Worm (Caenorhabditis elegans) whole organism, young adult: Measurements from ENCODE around the gene R02D5.7.
A peak's percentile ranks its signal among the peaks of the same experiment; 100 is the strongest.

ENCODE experiments used
- F10E7.11 ChIP-seq: sonication (generic microtip); optimal IDR thresholded peaks from 2 replicates; lab custom pipeline; 2017; ENCODE audit warnings: mild to moderate bottlenecking, missing genetic modification characterization, moderate library complexity, missing compliant biosample characterization
- T07F8.4 ChIP-seq: sonication (generic microtip); optimal IDR thresholded peaks from 2 replicates; lab custom pipeline; 2016; ENCODE audit warnings: mild to moderate bottlenecking, missing genetic modification characterization, moderate library complexity, missing compliant biosample characterization
- T26A5.8 ChIP-seq: sonication (generic microtip); optimal IDR thresholded peaks from 2 replicates; lab custom pipeline; 2016; ENCODE audit warnings: missing genetic modification characterization, missing compliant biosample characterization
- akir-1 ChIP-seq: fragments of 200-800 bp; sonication (Bioruptor generic); optimal IDR thresholded peaks from 2 replicates; lab custom pipeline; 2018; ENCODE audit warnings: mild to moderate bottlenecking, missing genetic modification characterization, moderate library complexity, missing compliant biosample characterization
- ama-1 ChIP-seq, 3 experiments: fragments of 150-350 bp in 1 of 3; sonication (generic microtip) in 2 of 3; optimal IDR thresholded peaks; 2 replicates each; lab custom pipeline; 2014 to 2018; ENCODE audit warnings: missing biosample characterization in 2 of 3, missing genetic modification characterization in 2 of 3, missing genetic modification reagents in 2 of 3
- dox-1 ChIP-seq: fragments of 200-800 bp; sonication (Bioruptor generic); IDR thresholded peaks from 2 replicates; pipeline ENCODE4 v1.3.6; 2022; ENCODE audit warnings: missing genetic modification reagents, missing genetic modification characterization, missing compliant biosample characterization
- dpff-1 ChIP-seq: sonication (generic microtip); optimal IDR thresholded peaks from 2 replicates; lab custom pipeline; 2017; ENCODE audit warnings: mild to moderate bottlenecking, missing genetic modification characterization, missing compliant biosample characterization
- efl-1 ChIP-seq: fragments of 150-350 bp; optimal IDR thresholded peaks from 2 replicates; lab custom pipeline; 2014; ENCODE audit warnings: missing biosample characterization, missing genetic modification reagents, missing genetic modification characterization
- egrh-3 ChIP-seq: fragments of 200-800 bp; sonication (Bioruptor generic); IDR thresholded peaks from 2 replicates; pipeline ENCODE4 v1.3.6; 2022; ENCODE audit warnings: missing genetic modification reagents, missing genetic modification characterization, missing compliant biosample characterization
- ekl-4 ChIP-seq: fragments of 200-800 bp; sonication (Bioruptor generic); IDR thresholded peaks from 2 replicates; pipeline ENCODE4 v1.3.6; 2022; ENCODE audit warnings: missing genetic modification reagents, missing genetic modification characterization, missing compliant biosample characterization
- ets-4 ChIP-seq: fragments of 200-800 bp; sonication (Bioruptor generic); optimal IDR thresholded peaks from 2 replicates; lab custom pipeline; 2018; ENCODE audit warnings: mild to moderate bottlenecking, missing genetic modification characterization, missing compliant biosample characterization
- hmg-20 ChIP-seq: fragments of 200-800 bp; sonication (Bioruptor generic); IDR thresholded peaks from 2 replicates; pipeline ENCODE4 v1.3.6; 2022; ENCODE audit warnings: missing genetic modification reagents, missing genetic modification characterization, missing compliant biosample characterization
- hsf-1 ChIP-seq: fragments of 200-800 bp; sonication (Bioruptor generic); IDR thresholded peaks from 2 replicates; pipeline ENCODE4 v1.3.6; 2022; ENCODE audit warnings: missing genetic modification reagents, missing genetic modification characterization, missing compliant biosample characterization
- lin-26 ChIP-seq: fragments of 200-800 bp; sonication (Bioruptor generic); IDR thresholded peaks from 2 replicates; pipeline ENCODE4 v1.3.6; 2022; ENCODE audit warnings: missing genetic modification reagents, missing genetic modification characterization, missing compliant biosample characterization
- lsy-27 ChIP-seq: sonication (generic microtip); optimal IDR thresholded peaks from 2 replicates; lab custom pipeline; 2017; ENCODE audit warnings: missing genetic modification characterization, mild to moderate bottlenecking, missing compliant biosample characterization, antibody characterized with exemption, missing genotype, borderline replicate concordance; ENCODE audit not compliant: insufficient read depth
- mcd-1 ChIP-seq: fragments of 200-800 bp; sonication (Bioruptor generic); IDR thresholded peaks from 2 replicates; pipeline ENCODE4 v1.3.6; 2022; ENCODE audit warnings: missing genetic modification reagents, missing genetic modification characterization, missing compliant biosample characterization
- mes-4 ChIP-seq: sonication (generic microtip); optimal IDR thresholded peaks from 2 replicates; lab custom pipeline; 2016; ENCODE audit warnings: missing genotype, missing genetic modification characterization, missing compliant biosample characterization
- nfyb-1 ChIP-seq: fragments of 200-800 bp; sonication (Bioruptor generic); IDR thresholded peaks from 2 replicates; pipeline ENCODE4 v1.3.6; 2022; ENCODE audit warnings: missing genetic modification reagents, missing genetic modification characterization, missing compliant biosample characterization
- nhr-120 ChIP-seq: fragments of 200-800 bp; sonication (Bioruptor generic); IDR thresholded peaks from 2 replicates; pipeline ENCODE4 v1.3.6; 2022; ENCODE audit warnings: missing genetic modification characterization, missing compliant biosample characterization
- nhr-80 ChIP-seq: sonication (generic microtip); optimal IDR thresholded peaks from 2 replicates; lab custom pipeline; 2016; ENCODE audit warnings: missing genetic modification characterization, missing compliant biosample characterization
- pbrm-1 ChIP-seq: fragments of 200-800 bp; sonication (Bioruptor generic); IDR thresholded peaks from 2 replicates; pipeline ENCODE4 v1.3.6; 2022; ENCODE audit warnings: missing genetic modification reagents, missing genetic modification characterization, missing compliant biosample characterization
- rec-8 ChIP-seq, 2 experiments: sonication (generic microtip); optimal IDR thresholded peaks; 2 replicates each; lab custom pipeline; 2016; ENCODE audit warnings: mild to moderate bottlenecking in 2 of 2, missing genetic modification characterization in 2 of 2, missing genetic modification reagents in 2 of 2, missing genotype in 2 of 2, missing biosample characterization in 1 of 2, missing compliant biosample characterization in 1 of 2, moderate library complexity in 1 of 2
- repo-1 ChIP-seq: sonication (generic microtip); optimal IDR thresholded peaks from 2 replicates; lab custom pipeline; 2017; ENCODE audit warnings: mild to moderate bottlenecking, missing genetic modification characterization, missing compliant biosample characterization
- snpc-3.4 ChIP-seq: sonication (generic microtip); optimal IDR thresholded peaks from 2 replicates; lab custom pipeline; 2017; ENCODE audit warnings: missing genetic modification characterization, mild to moderate bottlenecking, missing compliant biosample characterization, antibody characterized with exemption, moderate library complexity, missing genotype, missing genetic modification reagents
- tbx-9 ChIP-seq: sonication (generic microtip); optimal IDR thresholded peaks from 2 replicates; lab custom pipeline; 2016; ENCODE audit warnings: borderline replicate concordance, missing genetic modification characterization, inconsistent platforms, missing compliant biosample characterization
- unc-130 ChIP-seq: sonication (generic microtip); optimal IDR thresholded peaks from 2 replicates; lab custom pipeline; 2016; ENCODE audit warnings: missing genetic modification reagents, missing genetic modification characterization, missing compliant biosample characterization
- ztf-25 ChIP-seq: fragments of 200-800 bp; sonication (Bioruptor generic); IDR thresholded peaks from 2 replicates; pipeline ENCODE4 v1.3.6; 2022; ENCODE audit warnings: missing genetic modification reagents, missing genetic modification characterization, missing compliant biosample characterization

The R02D5.7 gene

ce11 chrV:14482728-14483210 lies 1.5 kb upstream of the R02D5.7 start, which contains the start of gene R02D5.3:
Gene R02D5.3 (plus strand): TSS chrV:14483160.
- no peak for TF ChIP-seq T26A5.8 (tag; lab: Kevin White, UChicago)
- TF ChIP-seq nhr-80 (tag; lab: Kevin White, UChicago) = peak; percentile 58
- TF ChIP-seq, all 124 proteins: peak for 1

ce11 chrV:14481987-14482386 lies 686 bp upstream of the R02D5.7 start, which contains the start of gene R02D5.10:
Gene R02D5.10 (plus strand): TSS chrV:14482287.
- TF ChIP-seq repo-1 (tag; lab: Kevin White, UChicago) (no peak), efl-1 (GFP tag; lab: Kevin White, UChicago) (no peak), dpff-1 (no peak), ekl-4 (no peak), tbx-9 (tag; lab: Kevin White, UChicago) (no peak), lsy-27 (tag; lab: Kevin White, UChicago) (no peak), F10E7.11 (no peak), nhr-120 (GFP tag; lab: Robert Waterston, UW) (no peak), T07F8.4 (tag; lab: Kevin White, UChicago) (no peak), rec-8 (tag; optimal IDR thresholded peaks at IDR 0.05; lab: Kevin White, UChicago) (no peak)

ce11 chrV:14480533-14480932 lies 768 bp downstream of the R02D5.7 start:
- no peak for TF ChIP-seq ets-4 (GFP tag; lab: Kevin White, UChicago)
- peak; percentile 51; the same call in 1 of the 2 replicates for TF ChIP-seq egrh-3

ce11 chrV:14478979-14479378 lies 2.3 kb downstream of the R02D5.7 start, which contains the start of gene clec-55:
Gene clec-55 (plus strand): TSS chrV:14479279.
- no peak for TF ChIP-seq hsf-1 (GFP tag; lab: Robert Waterston, UW)
- no peak for TF ChIP-seq hmg-20 (GFP tag; lab: Robert Waterston, UW)

- TF ChIP-seq nhr-80 (tag; lab: Kevin White, UChicago) (peak; percentile 35), T26A5.8 (tag; lab: Kevin White, UChicago) (no peak)
Observed at ce11 chrV:14476680-14477079, 4.6 kb downstream of the R02D5.7 start, which contains the start of gene clec-54. Gene clec-54 (plus strand): TSS chrV:14476903.

ce11 chrV:14474099-14474498 lies 7.2 kb downstream of the R02D5.7 start, which contains the start of gene clec-56:
Gene clec-56 (plus strand): TSS chrV:14474399.
- TF ChIP-seq nfyb-1 (no peak), nhr-80 (tag; lab: Kevin White, UChicago) (peak; percentile 24)

- TF ChIP-seq akir-1 (GFP tag; lab: Kevin White, UChicago) = no peak
- TF ChIP-seq ama-1 (optimal IDR thresholded peaks at IDR 0.05; lab: Kevin White, UChicago) = no peak
- no peak for TF ChIP-seq ama-1 (GFP tag; optimal IDR thresholded peaks at IDR 0.05; lab: Kevin White, UChicago)
- no peak for TF ChIP-seq ztf-25
- no peak for TF ChIP-seq pbrm-1
- no peak for TF ChIP-seq mes-4 (tag; lab: Kevin White, UChicago)
- no peak for TF ChIP-seq lin-26
- TF ChIP-seq mcd-1 (GFP tag; lab: Robert Waterston, UW) = no peak
- no peak for TF ChIP-seq dox-1 (GFP tag; lab: Robert Waterston, UW)
- TF ChIP-seq unc-130 (GFP tag; lab: Kevin White, UChicago) = no peak
- no peak for TF ChIP-seq snpc-3.4 (tag; lab: Kevin White, UChicago)
Observed at ce11 chrV:14472229-14472628, 9.1 kb downstream of the R02D5.7 start, which contains the start of gene clec-227. Gene clec-227 (plus strand): TSS chrV:14472529.
